Worm (Caenorhabditis elegans) whole organism, L2 larva: Measurements from ENCODE around the gene ZK354.7.

Experiments
- C34F6.9 ChIP-seq: fragments of 150-350 bp; optimal IDR thresholded peaks from 2 replicates; lab custom pipeline; 2014; ENCODE audit warnings: missing biosample characterization, missing genetic modification characterization
- F13H6.1 ChIP-seq: sonication (generic microtip); optimal IDR thresholded peaks from 2 replicates; lab custom pipeline; 2016; ENCODE audit warnings: missing genetic modification characterization, missing compliant biosample characterization
- R02D3.7 ChIP-seq: fragments of 150-350 bp; optimal IDR thresholded peaks from 2 replicates; lab custom pipeline; 2014; ENCODE audit warnings: missing biosample characterization, missing genetic modification characterization
- Y55F3AM.14 ChIP-seq: fragments of 200-800 bp; sonication (Bioruptor generic); optimal IDR thresholded peaks from 2 replicates; lab custom pipeline; 2018; ENCODE audit warnings: mild to moderate bottlenecking, missing genetic modification characterization, missing compliant biosample characterization
- ZK546.5 ChIP-seq: sonication (generic microtip); optimal IDR thresholded peaks from 2 replicates; lab custom pipeline; 2017; ENCODE audit warnings: missing biosample characterization, missing genetic modification characterization
- aly-2 ChIP-seq: fragments of 150-350 bp; optimal IDR thresholded peaks from 2 replicates; lab custom pipeline; 2014; ENCODE audit warnings: missing biosample characterization, missing genetic modification characterization
- ceh-16 ChIP-seq: fragments of 150-350 bp; optimal IDR thresholded peaks from 2 replicates; lab custom pipeline; 2014; ENCODE audit warnings: missing biosample characterization, missing genetic modification characterization
- ceh-82 ChIP-seq: fragments of 150-350 bp; optimal IDR thresholded peaks from 2 replicates; lab custom pipeline; 2014; ENCODE audit warnings: missing biosample characterization, missing genetic modification characterization
- crh-2 ChIP-seq: sonication (generic microtip); optimal IDR thresholded peaks from 2 replicates; lab custom pipeline; 2017; ENCODE audit warnings: missing biosample characterization, missing genetic modification characterization
- egl-27 ChIP-seq: sonication (generic microtip); optimal IDR thresholded peaks from 3 replicates; lab custom pipeline; 2017; ENCODE audit warnings: missing biosample characterization, missing genetic modification reagents, missing genetic modification characterization
- elt-1 ChIP-seq: fragments of 150-350 bp; optimal IDR thresholded peaks from 2 replicates; lab custom pipeline; 2014; ENCODE audit warnings: missing biosample characterization, missing genetic modification characterization
- elt-3 ChIP-seq: sonication (generic microtip); optimal IDR thresholded peaks from 2 replicates; lab custom pipeline; 2017; ENCODE audit warnings: missing biosample characterization, missing genetic modification characterization
- gmeb-1 ChIP-seq: fragments of 150-350 bp; optimal IDR thresholded peaks from 2 replicates; lab custom pipeline; 2014; ENCODE audit warnings: missing biosample characterization, missing genetic modification characterization
- lin-13 ChIP-seq: fragments of 150-350 bp; optimal IDR thresholded peaks from 2 replicates; lab custom pipeline; 2014; ENCODE audit warnings: missing biosample characterization, missing genetic modification reagents, missing genetic modification characterization
- lin-39 ChIP-seq: fragments of 150-350 bp; optimal IDR thresholded peaks from 2 replicates; lab custom pipeline; 2014; ENCODE audit warnings: missing biosample characterization, missing genetic modification reagents, missing genetic modification characterization
- mbf-1 ChIP-seq: sonication (generic microtip); optimal IDR thresholded peaks from 2 replicates; lab custom pipeline; 2017; ENCODE audit warnings: missing biosample characterization, missing genetic modification characterization
- mdl-1 ChIP-seq, 2 experiments: fragments of 150-350 bp in 1 of 2; sonication (generic microtip) in 1 of 2; optimal IDR thresholded peaks; 2 replicates each; lab custom pipeline; 2017; ENCODE audit warnings: missing biosample characterization in 2 of 2, missing genetic modification characterization in 2 of 2
- nhr-10 ChIP-seq: sonication (generic microtip); optimal IDR thresholded peaks from 2 replicates; lab custom pipeline; 2017; ENCODE audit warnings: missing biosample characterization, missing genetic modification characterization
- nhr-11 ChIP-seq: fragments of 150-350 bp; optimal IDR thresholded peaks from 2 replicates; lab custom pipeline; 2014; ENCODE audit warnings: missing biosample characterization, missing genetic modification characterization
- nhr-12 ChIP-seq: fragments of 150-350 bp; optimal IDR thresholded peaks from 2 replicates; lab custom pipeline; 2014; ENCODE audit warnings: missing biosample characterization, missing genetic modification characterization
- nhr-129 ChIP-seq: fragments of 150-350 bp; optimal IDR thresholded peaks from 2 replicates; lab custom pipeline; 2014; ENCODE audit warnings: missing biosample characterization, missing genetic modification characterization
- nhr-23 ChIP-seq: fragments of 150-350 bp; optimal IDR thresholded peaks from 2 replicates; lab custom pipeline; 2014; ENCODE audit warnings: missing biosample characterization, missing genetic modification reagents, missing genetic modification characterization
- nhr-237 ChIP-seq: fragments of 150-350 bp; optimal IDR thresholded peaks from 2 replicates; lab custom pipeline; 2014; ENCODE audit warnings: missing biosample characterization, missing genetic modification characterization
- nhr-6 ChIP-seq: fragments of 150-350 bp; optimal IDR thresholded peaks from 2 replicates; lab custom pipeline; 2014; ENCODE audit warnings: missing biosample characterization, missing genetic modification characterization
- peb-1 ChIP-seq: fragments of 150-350 bp; optimal IDR thresholded peaks from 2 replicates; lab custom pipeline; 2014; ENCODE audit warnings: missing biosample characterization, missing genetic modification characterization
- skn-1 ChIP-seq: sonication (generic microtip); optimal IDR thresholded peaks from 2 replicates; lab custom pipeline; 2017; ENCODE audit warnings: missing biosample characterization, missing genetic modification characterization
- sma-3 ChIP-seq: sonication (generic microtip); optimal IDR thresholded peaks from 2 replicates; lab custom pipeline; 2016; ENCODE audit warnings: missing genetic modification reagents, missing genetic modification characterization, missing compliant biosample characterization
- sma-9 ChIP-seq, 2 experiments: fragments of 150-350 bp in 1 of 2; sonication (generic microtip) in 1 of 2; optimal IDR thresholded peaks; 2 replicates each; lab custom pipeline; 2014 to 2016; ENCODE audit warnings: missing genetic modification characterization in 2 of 2, mild to moderate bottlenecking in 1 of 2, missing biosample characterization in 1 of 2, missing compliant biosample characterization in 1 of 2, missing genetic modification reagents in 1 of 2, moderate library complexity in 1 of 2
- unc-39 ChIP-seq: fragments of 150-350 bp; optimal IDR thresholded peaks from 2 replicates; lab custom pipeline; 2014; ENCODE audit warnings: missing biosample characterization, missing genetic modification characterization
- unc-55 ChIP-seq: fragments of 150-350 bp; sonication (generic microtip); optimal IDR thresholded peaks from 3 replicates; lab custom pipeline; 2014; ENCODE audit warnings: missing biosample characterization, missing genetic modification reagents, missing genetic modification characterization
- unc-62 ChIP-seq: fragments of 150-350 bp; optimal IDR thresholded peaks from 2 replicates; lab custom pipeline; 2014; ENCODE audit warnings: missing biosample characterization, missing genetic modification reagents, missing genetic modification characterization
- zag-1 ChIP-seq: fragments of 150-350 bp; optimal IDR thresholded peaks from 2 replicates; lab custom pipeline; 2014; ENCODE audit warnings: missing biosample characterization, missing genetic modification characterization
- ztf-1 ChIP-seq: fragments of 200-800 bp; sonication (Bioruptor generic); conservative IDR thresholded peaks from 2 replicates; pipeline ENCODE4 v1.3.6; 2022; ENCODE audit warnings: missing genetic modification characterization, missing compliant biosample characterization
- ztf-11 ChIP-seq: sonication (generic microtip); optimal IDR thresholded peaks from 2 replicates; lab custom pipeline; 2017; ENCODE audit warnings: missing biosample characterization, missing genetic modification characterization
- ztf-4 ChIP-seq: fragments of 150-350 bp; optimal IDR thresholded peaks from 2 replicates; lab custom pipeline; 2014; ENCODE audit warnings: missing biosample characterization, missing genetic modification characterization

ZK354.7 gene

ce11 chrIV:5291207-5291606 lies 11.7 kb downstream of the ZK354.7 start:
- TF ChIP-seq nhr-6 (tag; lab: Kevin White, UChicago) (no peak), ceh-82 (tag; lab: Kevin White, UChicago) (no peak), unc-55 (GFP tag; lab: Kevin White, UChicago) (no peak), nhr-12 (tag; lab: Kevin White, UChicago) (no peak)

ce11 chrIV:5290547-5290946 lies 12.4 kb downstream of the ZK354.7 start, which contains the start of gene nlp-47:
Gene nlp-47 (plus strand): TSS chrIV:5290847.
- TF ChIP-seq mbf-1 (tag; lab: Kevin White, UChicago) (no peak), nhr-6 (tag; lab: Kevin White, UChicago) (no peak), crh-2 (tag; lab: Kevin White, UChicago) (no peak), Y55F3AM.14 (no peak), egl-27 (tag; lab: Kevin White, UChicago) (no peak), F13H6.1 (tag; lab: Kevin White, UChicago) (no peak), nhr-10 (no peak), aly-2 (tag; lab: Kevin White, UChicago) (no peak), sma-3 (no peak), unc-55 (GFP tag; lab: Kevin White, UChicago) (no peak), ztf-11 (no peak), C34F6.9 (no peak), gmeb-1 (tag; lab: Kevin White, UChicago) (no peak), ztf-4 (tag; lab: Kevin White, UChicago) (no peak), nhr-12 (tag; lab: Kevin White, UChicago) (no peak)

ce11 chrIV:5288932-5289331 lies 14.0 kb downstream of the ZK354.7 start:
- TF ChIP-seq unc-62 (GFP tag; lab: Kevin White, UChicago) (no peak), gmeb-1 (tag; lab: Kevin White, UChicago) (no peak), ZK546.5 (tag; lab: Kevin White, UChicago) (no peak), nhr-23 (tag; lab: Kevin White, UChicago) (no peak), nhr-129 (tag; lab: Kevin White, UChicago) (no peak), nhr-237 (no peak), sma-9 (GFP tag; optimal IDR thresholded peaks at IDR 0.05; lab: Kevin White, UChicago) (no peak), sma-9 (tag; optimal IDR thresholded peaks at IDR 0.05; lab: Kevin White, UChicago) (no peak), aly-2 (tag; lab: Kevin White, UChicago) (no peak), F13H6.1 (tag; lab: Kevin White, UChicago) (no peak), lin-13 (GFP tag; lab: Kevin White, UChicago) (no peak), zag-1 (no peak), lin-39 (no peak), ceh-16 (tag; lab: Kevin White, UChicago) (no peak), mbf-1 (tag; lab: Kevin White, UChicago) (no peak), unc-55 (GFP tag; lab: Kevin White, UChicago) (no peak), nhr-11 (tag; lab: Kevin White, UChicago) (no peak), skn-1 (tag; lab: Kevin White, UChicago) (no peak), elt-3 (tag; lab: Kevin White, UChicago) (no peak)
- TF ChIP-seq, all 48 proteins: peak for 0

- TF ChIP-seq unc-39 (tag; lab: Kevin White, UChicago), result no peak
- TF ChIP-seq crh-2 (tag; lab: Kevin White, UChicago), result no peak
- no peak for TF ChIP-seq elt-1 (tag; lab: Kevin White, UChicago)
- TF ChIP-seq C34F6.9, result no peak
- no peak for TF ChIP-seq ceh-82 (tag; lab: Kevin White, UChicago)
Observed at ce11 chrIV:5287190-5287589, 15.7 kb downstream of the ZK354.7 start.

ce11 chrIV:5281457-5281856 lies 21.5 kb downstream of the ZK354.7 start:
- TF ChIP-seq mdl-1 (tag; optimal IDR thresholded peaks at IDR 0.05; lab: Kevin White, UChicago) (no peak), nhr-11 (tag; lab: Kevin White, UChicago) (no peak), R02D3.7 (tag; lab: Kevin White, UChicago) (no peak), Y55F3AM.14 (no peak), peb-1 (tag; lab: Kevin White, UChicago) (no peak), nhr-237 (no peak), ztf-1 (no peak)
